Fruit fly (Drosophila melanogaster) whole organism, embryonic: ENCODE data around the gene cv-c.

Experiments used
- CG10979 ChIP-seq: fragments of 200-800 bp; sonication (Bioruptor generic); optimal IDR thresholded peaks from 2 replicates; lab custom pipeline; 2018; ENCODE audit warnings: missing biosample characterization, mild to moderate bottlenecking, missing genetic modification characterization, moderate library complexity
- CG11696 ChIP-seq: fragments of 200-800 bp; sonication (Bioruptor generic); IDR thresholded peaks from 2 replicates; pipeline ENCODE4 v1.3.6; 2022; ENCODE audit warnings: missing biosample characterization, missing genetic modification characterization
- CG12236 ChIP-seq: fragments of 200-800 bp; sonication (Bioruptor generic); optimal IDR thresholded peaks from 2 replicates; lab custom pipeline; 2016; ENCODE audit warnings: missing biosample characterization, missing genetic modification characterization
- CG1603 ChIP-seq: fragments of 200-800 bp; sonication (Bioruptor generic); optimal IDR thresholded peaks from 2 replicates; lab custom pipeline; 2019; ENCODE audit warnings: missing biosample characterization, mild to moderate bottlenecking, missing genetic modification characterization, moderate library complexity
- CG1647 ChIP-seq: fragments of 200-800 bp; sonication (Bioruptor generic); optimal IDR thresholded peaks from 3 replicates; lab custom pipeline; 2016; ENCODE audit warnings: missing biosample characterization, missing genetic modification characterization
- CG16779 ChIP-seq: fragments of 200-800 bp; sonication (Bioruptor generic); IDR thresholded peaks from 2 replicates; pipeline ENCODE4 v1.3.6; 2022; ENCODE audit warnings: missing biosample characterization, missing genetic modification characterization
- CG2199 ChIP-seq: fragments of 200-800 bp; sonication (Bioruptor generic); IDR thresholded peaks from 3 replicates; pipeline ENCODE4 v1.3.6; 2022; ENCODE audit warnings: missing biosample characterization, missing genetic modification characterization
- CG2712 ChIP-seq: fragments of 200-800 bp; optimal IDR thresholded peaks from 3 replicates; lab custom pipeline; 2019; ENCODE audit warnings: missing biosample characterization, mild to moderate bottlenecking, missing genetic modification characterization, moderate library complexity
- CG32772 ChIP-seq: fragments of 200-800 bp; sonication (Bioruptor generic); IDR thresholded peaks from 2 replicates; pipeline ENCODE4 v1.3.6; 2022; ENCODE audit warnings: missing biosample characterization, missing genetic modification characterization
- CG43689 ChIP-seq: fragments of 200-800 bp; sonication (Bioruptor generic); IDR thresholded peaks from 2 replicates; pipeline ENCODE4 v1.3.6; 2022; ENCODE audit warnings: missing biosample characterization, missing genetic modification characterization
- CG4707 ChIP-seq: fragments of 200-800 bp; sonication (Bioruptor generic); optimal IDR thresholded peaks from 2 replicates; lab custom pipeline; 2018; ENCODE audit warnings: missing biosample characterization, mild to moderate bottlenecking, missing genetic modification characterization, moderate library complexity
- CG6689 ChIP-seq: fragments of 200-800 bp; sonication (Bioruptor generic); IDR thresholded peaks from 2 replicates; pipeline ENCODE4 v1.3.6; 2022; ENCODE audit warnings: missing biosample characterization, missing genetic modification characterization
- CG7271 ChIP-seq: fragments of 200-800 bp; sonication (Bioruptor generic); optimal IDR thresholded peaks from 2 replicates; lab custom pipeline; 2018; ENCODE audit warnings: missing biosample characterization, mild to moderate bottlenecking, missing genetic modification characterization, moderate library complexity
- CG7987 ChIP-seq: fragments of 200-800 bp; sonication (Bioruptor generic); optimal IDR thresholded peaks from 2 replicates; lab custom pipeline; 2018; ENCODE audit warnings: missing biosample characterization, mild to moderate bottlenecking, missing genetic modification characterization, moderate library complexity
- CG8281 ChIP-seq: fragments of 200-800 bp; sonication (Bioruptor generic); optimal IDR thresholded peaks from 2 replicates; lab custom pipeline; 2018; ENCODE audit warnings: missing biosample characterization, mild to moderate bottlenecking, missing genetic modification characterization, moderate library complexity
- CG8359 ChIP-seq: fragments of 200-800 bp; sonication (Bioruptor generic); optimal IDR thresholded peaks from 2 replicates; lab custom pipeline; 2017; ENCODE audit warnings: missing biosample characterization, mild to moderate bottlenecking, missing genetic modification characterization, borderline replicate concordance
- CG9215 ChIP-seq: fragments of 200-800 bp; sonication (Bioruptor generic); IDR thresholded peaks from 2 replicates; pipeline ENCODE4 v1.3.6; 2022; ENCODE audit warnings: missing biosample characterization, missing genetic modification characterization
- Dad ChIP-seq: fragments of 200-800 bp; sonication (Bioruptor generic); optimal IDR thresholded peaks from 3 replicates; lab custom pipeline; 2016; ENCODE audit warnings: missing biosample characterization, missing genetic modification characterization
- Dek ChIP-seq: fragments of 200-800 bp; sonication (Bioruptor generic); optimal IDR thresholded peaks from 3 replicates; lab custom pipeline; 2019; ENCODE audit warnings: missing biosample characterization, mild to moderate bottlenecking, missing genetic modification characterization, moderate library complexity
- Doc2 ChIP-seq: fragments of 200-800 bp; sonication (Bioruptor generic); IDR thresholded peaks from 2 replicates; pipeline ENCODE4 v1.3.6; 2022; ENCODE audit warnings: missing biosample characterization, missing genetic modification characterization
- Ets97D ChIP-seq: fragments of 200-800 bp; sonication (Bioruptor generic); optimal IDR thresholded peaks from 3 replicates; lab custom pipeline; 2016; ENCODE audit warnings: missing biosample characterization, missing genetic modification characterization
- Fer2 ChIP-seq: fragments of 200-800 bp; sonication (Bioruptor generic); optimal IDR thresholded peaks from 2 replicates; lab custom pipeline; 2018; ENCODE audit warnings: missing biosample characterization, mild to moderate bottlenecking, missing genetic modification characterization, moderate library complexity
- Hand ChIP-seq: fragments of 200-800 bp; sonication (Bioruptor generic); optimal IDR thresholded peaks from 2 replicates; lab custom pipeline; 2017; ENCODE audit warnings: mild to moderate bottlenecking, missing biosample characterization, missing genetic modification reagents, missing genetic modification characterization
- Oaz ChIP-seq: fragments of 200-800 bp; sonication (Bioruptor generic); IDR thresholded peaks from 2 replicates; pipeline ENCODE4 v1.3.6; 2022; ENCODE audit warnings: missing biosample characterization, missing genetic modification characterization
- Ravus ChIP-seq: fragments of 200-800 bp; sonication (Bioruptor generic); IDR thresholded peaks from 2 replicates; pipeline ENCODE4 v1.3.6; 2022; ENCODE audit warnings: missing biosample characterization, missing genetic modification characterization
- Spps ChIP-seq: fragments of 200-800 bp; sonication (Bioruptor generic); optimal IDR thresholded peaks from 2 replicates; lab custom pipeline; 2018; ENCODE audit warnings: missing biosample characterization, mild to moderate bottlenecking, missing genetic modification characterization
- TFAM ChIP-seq: fragments of 200-800 bp; sonication (Bioruptor generic); optimal IDR thresholded peaks from 2 replicates; lab custom pipeline; 2017; ENCODE audit warnings: missing biosample characterization, missing genetic modification characterization, inconsistent platforms
- cg ChIP-seq: fragments of 200-800 bp; sonication (Bioruptor generic); optimal IDR thresholded peaks from 3 replicates; lab custom pipeline; 2019; ENCODE audit warnings: missing biosample characterization, mild to moderate bottlenecking, missing genetic modification characterization, moderate library complexity
- crc ChIP-seq: fragments of 200-800 bp; sonication (Bioruptor generic); optimal IDR thresholded peaks from 2 replicates; lab custom pipeline; 2016; ENCODE audit warnings: missing biosample characterization, missing genetic modification characterization
- dm ChIP-seq: fragments of 200-800 bp; sonication (Bioruptor generic); optimal IDR thresholded peaks from 3 replicates; lab custom pipeline; 2016; ENCODE audit warnings: missing biosample characterization, missing genetic modification characterization
- dmrt99B ChIP-seq: fragments of 200-800 bp; sonication (Bioruptor generic); optimal IDR thresholded peaks from 2 replicates; lab custom pipeline; 2018; ENCODE audit warnings: missing biosample characterization, mild to moderate bottlenecking, missing genetic modification characterization, moderate library complexity
- exex ChIP-seq: fragments of 200-800 bp; sonication (Bioruptor generic); optimal IDR thresholded peaks from 4 replicates; lab custom pipeline; 2018; ENCODE audit warnings: missing biosample characterization, mild to moderate bottlenecking, missing genetic modification characterization, moderate library complexity
- ftz-f1 ChIP-seq: fragments of 200-800 bp; sonication (Bioruptor generic); optimal IDR thresholded peaks from 2 replicates; lab custom pipeline; 2016; ENCODE audit warnings: missing biosample characterization, missing genetic modification characterization
- gsb ChIP-seq: fragments of 200-800 bp; sonication (Bioruptor generic); IDR thresholded peaks from 2 replicates; pipeline ENCODE4 v1.3.6; 2022; ENCODE audit warnings: missing biosample characterization, missing genetic modification characterization
- h ChIP-seq: fragments of >200 bp; optimal IDR thresholded peaks from 2 replicates; lab custom pipeline; 2017
- hkb ChIP-seq, 2 experiments: fragments of 200-800 bp in 1 of 2; fragments of >200 bp in 1 of 2; sonication (Bioruptor generic) in 1 of 2; IDR thresholded peaks in 1 of 2; optimal IDR thresholded peaks in 1 of 2; 2 replicates each; pipeline versions ENCODE4 v1.3.6 to Lab custom; 2017 to 2022; ENCODE audit warnings: missing biosample characterization in 1 of 2, missing genetic modification characterization in 1 of 2
- insv ChIP-seq, 2 experiments: fragments of 200-800 bp; sonication (Bioruptor generic); optimal IDR thresholded peaks; 3 replicates each; lab custom pipeline; 2016 to 2018; ENCODE audit warnings: missing biosample characterization in 2 of 2, missing genetic modification characterization in 2 of 2
- kay ChIP-seq: fragments of 200-800 bp; sonication (Bioruptor generic); optimal IDR thresholded peaks from 2 replicates; lab custom pipeline; 2016; ENCODE audit warnings: missing biosample characterization, missing genetic modification characterization
- lmd ChIP-seq: fragments of 200-800 bp; sonication (Bioruptor generic); IDR thresholded peaks from 2 replicates; pipeline ENCODE4 v1.3.6; 2022; ENCODE audit warnings: missing biosample characterization, missing genetic modification characterization
- oc ChIP-seq: fragments of 200-800 bp; sonication (Bioruptor generic); optimal IDR thresholded peaks from 2 replicates; lab custom pipeline; 2018; ENCODE audit warnings: missing biosample characterization, mild to moderate bottlenecking, missing genetic modification characterization, moderate library complexity
- peb ChIP-seq: fragments of 200-800 bp; sonication (Bioruptor generic); IDR thresholded peaks from 2 replicates; pipeline ENCODE4 v1.3.6; 2022; ENCODE audit warnings: missing biosample characterization, missing genetic modification characterization
- pfk ChIP-seq: fragments of 200-800 bp; sonication (Bioruptor generic); optimal IDR thresholded peaks from 2 replicates; lab custom pipeline; 2018; ENCODE audit warnings: missing biosample characterization, mild to moderate bottlenecking, missing genetic modification characterization, moderate library complexity
- pho ChIP-seq: fragments of 200-800 bp; sonication (Bioruptor generic); optimal IDR thresholded peaks from 2 replicates; lab custom pipeline; 2016; ENCODE audit warnings: missing biosample characterization, missing genetic modification characterization
- ranshi ChIP-seq: fragments of 200-800 bp; sonication (Bioruptor generic); IDR thresholded peaks from 2 replicates; pipeline ENCODE4 v1.3.6; 2022; ENCODE audit warnings: missing biosample characterization, missing genetic modification characterization
- row ChIP-seq: fragments of 200-800 bp; sonication (Bioruptor generic); IDR thresholded peaks from 3 replicates; pipeline ENCODE4 v1.3.6; 2022; ENCODE audit warnings: missing biosample characterization, missing genetic modification characterization
- seq ChIP-seq: fragments of 200-800 bp; sonication (Bioruptor generic); IDR thresholded peaks from 2 replicates; pipeline ENCODE4 v1.3.6; 2022; ENCODE audit warnings: missing biosample characterization, missing genetic modification characterization
- sna ChIP-seq: fragments of 200-800 bp; sonication (Bioruptor generic); IDR thresholded peaks from 2 replicates; pipeline ENCODE4 v1.3.6; 2022; ENCODE audit warnings: missing biosample characterization, missing genetic modification characterization; ENCODE audit not compliant: partially characterized antibody
- unpg ChIP-seq: fragments of 200-800 bp; sonication (Bioruptor generic); optimal IDR thresholded peaks from 3 replicates; lab custom pipeline; 2018; ENCODE audit warnings: missing biosample characterization, mild to moderate bottlenecking, missing genetic modification characterization, moderate library complexity
- yki ChIP-seq: fragments of >200 bp; optimal IDR thresholded peaks from 3 replicates; lab custom pipeline; 2018
- zen ChIP-seq: fragments of 200-800 bp; sonication (Bioruptor generic); optimal IDR thresholded peaks from 3 replicates; lab custom pipeline; 2018; ENCODE audit warnings: missing biosample characterization, mild to moderate bottlenecking, missing genetic modification characterization, moderate library complexity
- zfh2 ChIP-seq: fragments of 200-800 bp; sonication (Bioruptor generic); optimal IDR thresholded peaks from 2 replicates; lab custom pipeline; 2016; ENCODE audit warnings: missing biosample characterization, missing genetic modification characterization

Gene cv-c

DNA sequence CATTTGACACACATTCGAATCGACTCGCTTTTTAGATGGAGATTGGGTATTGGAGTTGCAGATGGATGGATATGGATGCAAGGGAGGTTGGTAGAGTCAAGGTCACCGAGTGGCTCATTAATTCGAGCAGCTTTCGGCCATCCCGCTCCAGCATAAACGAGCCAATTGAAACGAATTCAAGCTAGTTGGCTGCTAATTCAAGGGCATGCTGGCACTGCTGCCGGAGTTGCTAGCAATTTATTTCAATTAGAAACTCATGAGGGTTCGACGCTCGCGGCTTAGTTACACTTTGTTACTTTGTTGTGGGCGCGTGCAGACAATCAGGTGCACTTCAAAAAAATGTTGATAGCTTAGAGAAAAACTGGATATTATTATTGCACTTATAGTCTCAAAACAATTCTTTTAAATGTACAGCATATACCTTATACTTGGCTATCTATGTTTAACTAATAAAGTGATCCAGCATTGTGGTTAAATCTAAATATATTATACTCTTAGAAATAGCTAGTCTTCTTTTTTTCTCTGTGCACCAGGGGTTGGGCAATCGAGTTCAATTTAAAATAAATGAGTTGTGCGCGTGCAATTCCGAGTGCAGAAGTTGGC is 10.9 kb upstream of the cv-c start (continued):
- TF ChIP-seq Dad (GFP tag; lab: Kevin White, UChicago): no peak
- TF ChIP-seq seq (GFP tag; lab: Robert Waterston, UW): no peak
- TF ChIP-seq CG7271 (tag; lab: Kevin White, UChicago): no peak
- TF ChIP-seq gsb: no peak
- TF ChIP-seq yki (lab: Kevin White, UChicago): no peak
- no peak for TF ChIP-seq Ets97D (GFP tag; lab: Kevin White, UChicago)
- no peak for TF ChIP-seq CG12236 (GFP tag; lab: Kevin White, UChicago)
- TF ChIP-seq sna (GFP tag; lab: Robert Waterston, UW): no peak
- no peak for TF ChIP-seq cg (GFP tag; lab: Kevin White, UChicago)
- no peak for TF ChIP-seq Hand (GFP tag; lab: Kevin White, UChicago)
- no peak for TF ChIP-seq kay (GFP tag; lab: Kevin White, UChicago)
- TF ChIP-seq Dek (tag; lab: Kevin White, UChicago): no peak
- no peak for TF ChIP-seq CG1647 (GFP tag; lab: Kevin White, UChicago)
- no peak for TF ChIP-seq CG9215 (GFP tag; lab: Robert Waterston, UW)
- TF ChIP-seq CG32772 (GFP tag; lab: Robert Waterston, UW): no peak
- 0 out of 2 replicates have a peak, but pooled peaks have one; percentile 22 for TF ChIP-seq Oaz
- peak; percentile 29 for TF ChIP-seq CG10979 (tag; lab: Kevin White, UChicago)
- TF ChIP-seq lmd: 0 out of 2 replicates have a peak, but pooled peaks have one; percentile 11
- TF ChIP-seq ranshi (GFP tag; lab: Robert Waterston, UW): no peak
- no peak for TF ChIP-seq CG8281 (tag; lab: Kevin White, UChicago)
- peak; percentile 40 for TF ChIP-seq dmrt99B (tag; lab: Kevin White, UChicago)
- TF ChIP-seq dm (GFP tag; lab: Kevin White, UChicago): no peak
- peak; percentile 41 for TF ChIP-seq CG2712 (tag; lab: Kevin White, UChicago)
- TF ChIP-seq CG4707 (GFP tag; lab: Kevin White, UChicago): no peak
- no peak for TF ChIP-seq zfh2 (GFP tag; lab: Kevin White, UChicago)
- TF ChIP-seq CG11696 (GFP tag; lab: Robert Waterston, UW): no peak
- peak; percentile 27 for TF ChIP-seq unpg (GFP tag; lab: Kevin White, UChicago)
- no peak for TF ChIP-seq ftz-f1 (GFP tag; lab: Kevin White, UChicago)
- no peak for TF ChIP-seq exex (tag; lab: Kevin White, UChicago)
- no peak for TF ChIP-seq CG7987
- TF ChIP-seq oc (tag; lab: Kevin White, UChicago): no peak
- no peak for TF ChIP-seq Spps (tag; lab: Kevin White, UChicago)
- TF ChIP-seq h (lab: Kevin White, UChicago): no peak
- no peak for TF ChIP-seq peb (GFP tag; lab: Robert Waterston, UW)
- no peak for TF ChIP-seq CG16779 (GFP tag; lab: Robert Waterston, UW)
- TF ChIP-seq insv (GFP tag; optimal IDR thresholded peaks at IDR 0.05; lab: Kevin White, UChicago): no peak
- no peak for TF ChIP-seq Doc2 (GFP tag; lab: Robert Waterston, UW)
- no peak for TF ChIP-seq TFAM (GFP tag; lab: Kevin White, UChicago)
- TF ChIP-seq Ravus: no peak
- TF ChIP-seq row: 0 out of 3 replicates have a peak, but pooled peaks have one; percentile 13
- no peak for TF ChIP-seq CG43689
- TF ChIP-seq crc: no peak
- no peak for TF ChIP-seq hkb (optimal IDR thresholded peaks at IDR 0.05; lab: Kevin White, UChicago)
- TF ChIP-seq hkb (GFP tag; IDR thresholded peaks at IDR 0.05; lab: Robert Waterston, UW): no peak
- TF ChIP-seq pfk (GFP tag; lab: Kevin White, UChicago): no peak
- peak; percentile 20 for TF ChIP-seq CG1603
- TF ChIP-seq CG8359: no peak
- no peak for TF ChIP-seq CG6689 (GFP tag; lab: Robert Waterston, UW)
- no peak for TF ChIP-seq zen (tag; lab: Kevin White, UChicago)
- TF ChIP-seq CG2199: no peak
- no peak for TF ChIP-seq pho (GFP tag; lab: Kevin White, UChicago)
- no peak for TF ChIP-seq Fer2
